Fruit fly (Drosophila melanogaster) whole organism, embryonic: ENCODE measurements around the gene CG32939.

ENCODE experiments used
- Ada2b ChIP-seq: fragments of 200-800 bp; sonication (Bioruptor generic); IDR thresholded peaks from 2 replicates; pipeline ENCODE4 v1.3.6; 2022; ENCODE audit warnings: missing biosample characterization, missing genetic modification characterization
- Bgb ChIP-seq: fragments of 200-800 bp; sonication (Bioruptor generic); IDR thresholded peaks from 2 replicates; pipeline ENCODE4 v1.3.6; 2022; ENCODE audit warnings: missing biosample characterization, missing genetic modification characterization; ENCODE audit not compliant: partially characterized antibody
- Bteb2 ChIP-seq: fragments of 200-800 bp; sonication (Bioruptor generic); optimal IDR thresholded peaks from 2 replicates; lab custom pipeline; 2016; ENCODE audit warnings: missing biosample characterization, missing genetic modification characterization
- CG10321 ChIP-seq: fragments of 200-800 bp; sonication (Bioruptor generic); IDR thresholded peaks from 2 replicates; pipeline ENCODE4 v1.3.6; 2022; ENCODE audit warnings: missing biosample characterization, missing genetic modification characterization
- CG10565 ChIP-seq: fragments of 200-800 bp; sonication (Bioruptor generic); optimal IDR thresholded peaks from 3 replicates; lab custom pipeline; 2016; ENCODE audit warnings: missing biosample characterization, mild to moderate bottlenecking, missing genetic modification characterization
- CG10979 ChIP-seq: fragments of 200-800 bp; sonication (Bioruptor generic); optimal IDR thresholded peaks from 2 replicates; lab custom pipeline; 2018; ENCODE audit warnings: missing biosample characterization, mild to moderate bottlenecking, missing genetic modification characterization, moderate library complexity
- CG1529 ChIP-seq: fragments of 200-800 bp; sonication (Bioruptor generic); optimal IDR thresholded peaks from 3 replicates; lab custom pipeline; 2018; ENCODE audit warnings: missing biosample characterization, missing genetic modification characterization
- CG15479 ChIP-seq: fragments of 200-800 bp; sonication (Bioruptor generic); optimal IDR thresholded peaks from 3 replicates; lab custom pipeline; 2019; ENCODE audit warnings: missing biosample characterization, mild to moderate bottlenecking, missing genetic modification characterization, moderate library complexity
- CG1647 ChIP-seq: fragments of 200-800 bp; sonication (Bioruptor generic); optimal IDR thresholded peaks from 3 replicates; lab custom pipeline; 2016; ENCODE audit warnings: missing biosample characterization, missing genetic modification characterization
- CG1832 ChIP-seq: fragments of 200-800 bp; sonication (Bioruptor generic); optimal IDR thresholded peaks from 2 replicates; lab custom pipeline; 2017; ENCODE audit warnings: missing biosample characterization, mild to moderate bottlenecking, missing genetic modification characterization, inconsistent platforms
- CG30020 ChIP-seq: fragments of 200-800 bp; optimal IDR thresholded peaks from 2 replicates; lab custom pipeline; 2019; ENCODE audit warnings: missing biosample characterization, mild to moderate bottlenecking, missing genetic modification characterization, moderate library complexity
- CG32767 ChIP-seq: fragments of 200-800 bp; sonication (Bioruptor generic); IDR thresholded peaks from 2 replicates; pipeline ENCODE4 v1.3.6; 2022; ENCODE audit warnings: missing biosample characterization, missing genetic modification characterization
- CG3407 ChIP-seq: fragments of 200-800 bp; sonication (Bioruptor generic); optimal IDR thresholded peaks from 2 replicates; lab custom pipeline; 2018; ENCODE audit warnings: missing biosample characterization, mild to moderate bottlenecking, missing genetic modification characterization
- CG6175 ChIP-seq: fragments of 200-800 bp; sonication (Bioruptor generic); IDR thresholded peaks from 3 replicates; pipeline ENCODE4 v1.3.6; 2022; ENCODE audit warnings: missing biosample characterization, missing genetic modification characterization
- CG6272 ChIP-seq: fragments of 200-800 bp; sonication (Bioruptor generic); IDR thresholded peaks from 2 replicates; pipeline ENCODE4 v1.3.6; 2022; ENCODE audit warnings: missing biosample characterization, missing genetic modification characterization
- CG8290 ChIP-seq, 3 experiments: fragments of 200-800 bp; sonication (Bioruptor generic); optimal IDR thresholded peaks; 2 replicates each; lab custom pipeline; 2016 to 2019; ENCODE audit warnings: missing biosample characterization in 3 of 3, missing genetic modification characterization in 3 of 3, mild to moderate bottlenecking in 2 of 3, moderate library complexity in 1 of 3
- CG9437 ChIP-seq: fragments of 200-800 bp; sonication (Bioruptor generic); optimal IDR thresholded peaks from 2 replicates; lab custom pipeline; 2018; ENCODE audit warnings: missing biosample characterization, mild to moderate bottlenecking, missing genetic modification characterization
- CG9609 ChIP-seq: fragments of 200-800 bp; sonication (Bioruptor generic); optimal IDR thresholded peaks from 3 replicates; lab custom pipeline; 2016; ENCODE audit warnings: missing biosample characterization, missing genetic modification characterization
- Deaf1 ChIP-seq: fragments of 200-800 bp; optimal IDR thresholded peaks from 3 replicates; lab custom pipeline; 2019; ENCODE audit warnings: missing biosample characterization, mild to moderate bottlenecking, missing genetic modification characterization, moderate library complexity
- Hmx ChIP-seq: fragments of 200-800 bp; sonication (Bioruptor generic); optimal IDR thresholded peaks from 2 replicates; lab custom pipeline; 2016; ENCODE audit warnings: missing biosample characterization, missing genetic modification characterization
- MESR4 ChIP-seq: fragments of 200-800 bp; sonication (Bioruptor generic); optimal IDR thresholded peaks from 2 replicates; lab custom pipeline; 2018; ENCODE audit warnings: missing biosample characterization, mild to moderate bottlenecking, missing genetic modification characterization, moderate library complexity
- NfI ChIP-seq: fragments of 200-800 bp; sonication (Bioruptor generic); optimal IDR thresholded peaks from 3 replicates; lab custom pipeline; 2018; ENCODE audit warnings: missing biosample characterization, mild to moderate bottlenecking, missing genetic modification characterization, moderate library complexity
- Pdp1 ChIP-seq, 2 experiments: fragments of 200-800 bp; sonication (Bioruptor generic); optimal IDR thresholded peaks; 3 replicates each; lab custom pipeline; 2016; ENCODE audit warnings: missing biosample characterization in 2 of 2, missing genetic modification characterization in 2 of 2, mild to moderate bottlenecking in 1 of 2, moderate library complexity in 1 of 2
- Poxn ChIP-seq: fragments of 200-800 bp; sonication (Bioruptor generic); IDR thresholded peaks from 2 replicates; pipeline ENCODE4 v1.3.6; 2022; ENCODE audit warnings: missing biosample characterization, missing genetic modification characterization
- Rx ChIP-seq: fragments of 200-800 bp; sonication (Bioruptor generic); IDR thresholded peaks from 2 replicates; pipeline ENCODE4 v1.3.6; 2022; ENCODE audit warnings: missing biosample characterization, missing genetic modification characterization
- Ssrp ChIP-seq: fragments of 200-800 bp; sonication (Bioruptor generic); optimal IDR thresholded peaks from 2 replicates; lab custom pipeline; 2018; ENCODE audit warnings: missing biosample characterization, mild to moderate bottlenecking, missing genetic modification characterization, moderate library complexity
- bab2 ChIP-seq: fragments of 200-800 bp; sonication (Bioruptor generic); optimal IDR thresholded peaks from 2 replicates; lab custom pipeline; 2016; ENCODE audit warnings: missing biosample characterization, missing genetic modification characterization
- bowl ChIP-seq: fragments of 200-800 bp; sonication (Bioruptor generic); IDR thresholded peaks from 2 replicates; pipeline ENCODE4 v1.3.6; 2022; ENCODE audit warnings: missing biosample characterization, missing genetic modification characterization
- bsh ChIP-seq, 2 experiments: fragments of 200-800 bp; sonication (Bioruptor generic); optimal IDR thresholded peaks; 2 replicates each; lab custom pipeline; 2017 to 2018; ENCODE audit warnings: mild to moderate bottlenecking in 2 of 2, missing biosample characterization in 2 of 2, missing genetic modification characterization in 2 of 2, moderate library complexity in 1 of 2
- cad ChIP-seq: fragments of >200 bp; optimal IDR thresholded peaks from 2 replicates; lab custom pipeline; 2017; ENCODE audit warnings: missing biosample characterization, missing genetic modification characterization
- chn ChIP-seq: fragments of 200-800 bp; sonication (Bioruptor generic); optimal IDR thresholded peaks from 2 replicates; lab custom pipeline; 2016; ENCODE audit warnings: missing biosample characterization, missing genetic modification characterization
- dpn ChIP-seq, 2 experiments: fragments of 200-800 bp; sonication (Bioruptor generic); optimal IDR thresholded peaks; 3 replicates each; lab custom pipeline; 2016; ENCODE audit warnings: missing biosample characterization in 2 of 2, missing genetic modification characterization in 2 of 2
- exex ChIP-seq: fragments of 200-800 bp; sonication (Bioruptor generic); optimal IDR thresholded peaks from 4 replicates; lab custom pipeline; 2018; ENCODE audit warnings: missing biosample characterization, mild to moderate bottlenecking, missing genetic modification characterization, moderate library complexity
- hth ChIP-seq: fragments of >200 bp; optimal IDR thresholded peaks from 2 replicates; lab custom pipeline; 2017; ENCODE audit warnings: inconsistent platforms
- nom ChIP-seq: fragments of 200-800 bp; sonication (Bioruptor generic); optimal IDR thresholded peaks from 2 replicates; lab custom pipeline; 2017; ENCODE audit warnings: missing biosample characterization, missing genetic modification characterization, mild to moderate bottlenecking, moderate library complexity, missing genetic modification reagents
- otp ChIP-seq: fragments of 200-800 bp; sonication (Bioruptor generic); IDR thresholded peaks from 3 replicates; pipeline ENCODE4, ENCODE4 v1.3.6; 2022; ENCODE audit warnings: missing biosample characterization, missing genetic modification characterization
- p53 ChIP-seq: fragments of 200-800 bp; sonication (Bioruptor generic); optimal IDR thresholded peaks from 2 replicates; lab custom pipeline; 2016; ENCODE audit warnings: missing biosample characterization, missing genetic modification characterization
- pzg ChIP-seq: fragments of 200-800 bp; sonication (Bioruptor generic); optimal IDR thresholded peaks from 3 replicates; lab custom pipeline; 2018; ENCODE audit warnings: missing biosample characterization, mild to moderate bottlenecking, missing genetic modification characterization, moderate library complexity
- sd ChIP-seq: fragments of 200-800 bp; sonication (Bioruptor generic); optimal IDR thresholded peaks from 3 replicates; lab custom pipeline; 2018; ENCODE audit warnings: missing biosample characterization, mild to moderate bottlenecking, missing genetic modification characterization, moderate library complexity
- slou ChIP-seq: fragments of 200-800 bp; sonication (Bioruptor generic); optimal IDR thresholded peaks from 3 replicates; lab custom pipeline; 2016; ENCODE audit warnings: missing biosample characterization, missing genetic modification characterization
- sob ChIP-seq: fragments of 200-800 bp; sonication (Bioruptor generic); IDR thresholded peaks from 2 replicates; pipeline ENCODE4 v1.3.6; 2022; ENCODE audit warnings: missing biosample characterization, missing genetic modification characterization
- tin ChIP-seq: fragments of 200-800 bp; sonication (Bioruptor generic); optimal IDR thresholded peaks from 3 replicates; lab custom pipeline; 2016; ENCODE audit warnings: missing biosample characterization, missing genetic modification characterization
- trem ChIP-seq: fragments of 200-800 bp; optimal IDR thresholded peaks from 3 replicates; lab custom pipeline; 2019; ENCODE audit warnings: missing biosample characterization, mild to moderate bottlenecking, missing genetic modification characterization, moderate library complexity
- zfh1 ChIP-seq: fragments of 200-800 bp; sonication (Bioruptor generic); IDR thresholded peaks from 3 replicates; pipeline ENCODE4 v1.3.6; 2022; ENCODE audit warnings: missing biosample characterization, missing genetic modification characterization

Gene CG32939

DNA sequence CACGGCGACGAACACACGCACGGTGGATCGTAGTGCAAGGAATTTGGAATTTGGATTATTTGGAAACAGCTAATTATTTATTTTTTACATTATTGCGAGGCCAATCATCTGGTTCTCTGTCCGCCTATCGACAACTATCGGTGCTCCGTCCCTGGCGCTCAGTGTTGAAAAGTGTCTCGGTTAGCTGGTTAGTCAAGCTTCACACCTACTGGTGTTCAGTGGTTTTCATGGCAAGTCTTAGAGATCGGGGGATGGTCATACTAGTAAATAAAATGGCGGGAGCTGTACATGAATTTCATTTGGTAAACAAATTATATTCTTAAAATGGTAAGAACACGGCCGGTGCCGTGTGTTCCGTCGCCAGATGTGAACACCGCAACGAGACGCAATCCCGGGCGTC, 18.0 kb downstream of the CG32939 start, which contains the start of the genes trbd and dmt (continued):
- TF ChIP-seq CG3407 (no peak), dpn (GFP tag; optimal IDR thresholded peaks at IDR 0.05; lab: Kevin White, UChicago) (peak in 1 of 2 experiments; percentile 74), CG1832 (GFP tag; lab: Kevin White, UChicago) (no peak), Ada2b (GFP tag; lab: Robert Waterston, UW) (no peak), CG1529 (GFP tag; lab: Kevin White, UChicago) (no peak), p53 (GFP tag; lab: Kevin White, UChicago) (peak; percentile 78), tin (peak; percentile 52), CG32767 (no peak), CG6175 (GFP tag; lab: Robert Waterston, UW) (no peak), CG1647 (GFP tag; lab: Kevin White, UChicago) (peak; percentile 66), CG10565 (no peak), pzg (GFP tag; lab: Kevin White, UChicago) (peak; percentile 100), bsh (GFP tag; optimal IDR thresholded peaks at IDR 0.05; lab: Kevin White, UChicago) (no peak), CG10321 (no peak), bowl (GFP tag; lab: Robert Waterston, UW) (no peak), CG9609 (GFP tag; lab: Kevin White, UChicago) (peak; percentile 53), Bgb (GFP tag; lab: Robert Waterston, UW) (no peak), hth (no peak), bab2 (GFP tag; lab: Kevin White, UChicago) (peak; percentile 31), slou (GFP tag; lab: Kevin White, UChicago) (no peak), Rx (GFP tag; lab: Robert Waterston, UW) (no peak), CG9437 (no peak), CG8290 (GFP tag; optimal IDR thresholded peaks at IDR 0.05; lab: Kevin White, UChicago) (peak; percentile 67), CG8290 (tag; optimal IDR thresholded peaks at IDR 0.05; lab: Kevin White, UChicago) (no peak), trem (peak; percentile 78), zfh1 (no peak), otp (GFP tag; lab: Robert Waterston, UW) (no peak), Deaf1 (tag; lab: Kevin White, UChicago) (no peak), chn (GFP tag; lab: Kevin White, UChicago) (peak; percentile 75), sob (GFP tag; lab: Robert Waterston, UW) (no peak), CG30020 (tag; lab: Kevin White, UChicago) (no peak), exex (tag; lab: Kevin White, UChicago) (no peak), CG6272 (0 out of 2 replicates have a peak, but pooled peaks have one; percentile 38), NfI (no peak), Poxn (GFP tag; lab: Robert Waterston, UW) (no peak), Pdp1 (GFP tag; optimal IDR thresholded peaks at IDR 0.05; lab: Kevin White, UChicago) (peak in 1 of 2 experiments; percentile 52), nom (GFP tag; lab: Kevin White, UChicago) (no peak), Hmx (GFP tag; lab: Kevin White, UChicago) (no peak), CG15479 (GFP tag; lab: Kevin White, UChicago) (no peak), CG10979 (tag; lab: Kevin White, UChicago) (peak; percentile 34), cad (GFP tag; lab: Kevin White, UChicago) (no peak), MESR4 (GFP tag; lab: Kevin White, UChicago) (peak; percentile 94), Bteb2 (GFP tag; lab: Kevin White, UChicago) (peak; percentile 42), sd (tag; lab: Kevin White, UChicago) (no peak), Ssrp (tag; lab: Kevin White, UChicago) (no peak)
- TF ChIP-seq, all 482 proteins: peak for 131
